Fruit fly (Drosophila melanogaster) whole organism, embryonic: Measurements from ENCODE around the gene CG5541.
A peak's percentile ranks its signal among the peaks of the same experiment; 100 is the strongest.

Experiments
- ATbp ChIP-seq: fragments of 200-800 bp; sonication (Bioruptor generic); optimal IDR thresholded peaks from 2 replicates; lab custom pipeline; 2017; ENCODE audit warnings: missing biosample characterization, mild to moderate bottlenecking, missing genetic modification characterization, missing genetic modification reagents
- CG10267 ChIP-seq: fragments of 200-800 bp; sonication (Bioruptor generic); optimal IDR thresholded peaks from 2 replicates; lab custom pipeline; 2018; ENCODE audit warnings: missing biosample characterization, mild to moderate bottlenecking, missing genetic modification characterization, moderate library complexity
- CG10462 ChIP-seq: fragments of 200-800 bp; sonication (Bioruptor generic); optimal IDR thresholded peaks from 2 replicates; lab custom pipeline; 2016; ENCODE audit warnings: missing biosample characterization, missing genetic modification characterization
- CG11456 ChIP-seq: fragments of 200-800 bp; sonication (Bioruptor generic); IDR thresholded peaks from 3 replicates; pipeline ENCODE4 v1.3.6; 2022; ENCODE audit warnings: missing biosample characterization, missing genetic modification characterization
- CG13424 ChIP-seq: fragments of 200-800 bp; sonication (Bioruptor generic); optimal IDR thresholded peaks from 2 replicates; lab custom pipeline; 2019; ENCODE audit warnings: missing biosample characterization, mild to moderate bottlenecking, missing genetic modification characterization, moderate library complexity
- CG13894 ChIP-seq: fragments of 200-800 bp; sonication (Bioruptor generic); optimal IDR thresholded peaks from 3 replicates; lab custom pipeline; 2018; ENCODE audit warnings: missing biosample characterization, mild to moderate bottlenecking, missing genetic modification characterization, moderate library complexity
- CG1529 ChIP-seq: fragments of 200-800 bp; sonication (Bioruptor generic); optimal IDR thresholded peaks from 3 replicates; lab custom pipeline; 2018; ENCODE audit warnings: missing biosample characterization, missing genetic modification characterization
- CG15696 ChIP-seq: fragments of 200-800 bp; sonication (Bioruptor generic); optimal IDR thresholded peaks from 2 replicates; lab custom pipeline; 2019; ENCODE audit warnings: missing biosample characterization, mild to moderate bottlenecking, missing genetic modification characterization, moderate library complexity
- CG1602 ChIP-seq: fragments of 200-800 bp; sonication (Bioruptor generic); optimal IDR thresholded peaks from 3 replicates; lab custom pipeline; 2016; ENCODE audit warnings: missing biosample characterization, missing genetic modification characterization
- CG17328 ChIP-seq: fragments of 200-800 bp; sonication (Bioruptor generic); IDR thresholded peaks from 2 replicates; pipeline ENCODE4 v1.3.6; 2022; ENCODE audit warnings: missing biosample characterization, missing genetic modification characterization
- CG18764 ChIP-seq: fragments of 200-800 bp; sonication (Bioruptor generic); optimal IDR thresholded peaks from 3 replicates; lab custom pipeline; 2016; ENCODE audit warnings: missing biosample characterization, missing genetic modification characterization
- CG2678 ChIP-seq: fragments of 200-800 bp; sonication (Bioruptor generic); optimal IDR thresholded peaks from 3 replicates; lab custom pipeline; 2019; ENCODE audit warnings: missing biosample characterization, mild to moderate bottlenecking, missing genetic modification characterization, moderate library complexity
- CG30020 ChIP-seq: fragments of 200-800 bp; optimal IDR thresholded peaks from 2 replicates; lab custom pipeline; 2019; ENCODE audit warnings: missing biosample characterization, mild to moderate bottlenecking, missing genetic modification characterization, moderate library complexity
- CG31365 ChIP-seq: fragments of 200-800 bp; sonication (Bioruptor generic); optimal IDR thresholded peaks from 2 replicates; lab custom pipeline; 2018; ENCODE audit warnings: missing biosample characterization, mild to moderate bottlenecking, missing genetic modification characterization
- CG7271 ChIP-seq: fragments of 200-800 bp; sonication (Bioruptor generic); optimal IDR thresholded peaks from 2 replicates; lab custom pipeline; 2018; ENCODE audit warnings: missing biosample characterization, mild to moderate bottlenecking, missing genetic modification characterization, moderate library complexity
- CG7357 ChIP-seq: fragments of 200-800 bp; sonication (Bioruptor generic); IDR thresholded peaks from 3 replicates; pipeline ENCODE4 v1.3.6; 2022; ENCODE audit warnings: missing biosample characterization, missing genetic modification characterization
- CG9215 ChIP-seq: fragments of 200-800 bp; sonication (Bioruptor generic); IDR thresholded peaks from 2 replicates; pipeline ENCODE4 v1.3.6; 2022; ENCODE audit warnings: missing biosample characterization, missing genetic modification characterization
- CG9876 ChIP-seq: fragments of 200-800 bp; sonication (Bioruptor generic); optimal IDR thresholded peaks from 2 replicates; lab custom pipeline; 2016; ENCODE audit warnings: missing biosample characterization, missing genetic modification characterization
- CrebB ChIP-seq: fragments of 200-800 bp; sonication (Bioruptor generic); optimal IDR thresholded peaks from 3 replicates; lab custom pipeline; 2018; ENCODE audit warnings: missing biosample characterization, mild to moderate bottlenecking, missing genetic modification characterization
- Dfd ChIP-seq, 2 experiments: fragments of >200 bp; optimal IDR thresholded peaks; 2 replicates each; lab custom pipeline; 2017; ENCODE audit warnings: missing biosample characterization in 2 of 2, missing genetic modification characterization in 2 of 2
- Doc3 ChIP-seq: fragments of 200-800 bp; sonication (Bioruptor generic); IDR thresholded peaks from 3 replicates; pipeline ENCODE4 v1.3.6; 2022; ENCODE audit warnings: missing biosample characterization, missing genetic modification characterization; ENCODE audit not compliant: partially characterized antibody
- E2f2 ChIP-seq: fragments of 200-800 bp; sonication (Bioruptor generic); IDR thresholded peaks from 2 replicates; pipeline ENCODE4 v1.3.6; 2022; ENCODE audit warnings: missing biosample characterization, missing genetic modification characterization
- Ets97D ChIP-seq: fragments of 200-800 bp; sonication (Bioruptor generic); optimal IDR thresholded peaks from 3 replicates; lab custom pipeline; 2016; ENCODE audit warnings: missing biosample characterization, missing genetic modification characterization
- H15 ChIP-seq: fragments of 200-800 bp; sonication (Bioruptor generic); IDR thresholded peaks from 3 replicates; pipeline ENCODE4 v1.3.6; 2022; ENCODE audit warnings: missing biosample characterization, missing genetic modification characterization
- Myb ChIP-seq: fragments of 200-800 bp; sonication (Bioruptor generic); optimal IDR thresholded peaks from 2 replicates; lab custom pipeline; 2016; ENCODE audit warnings: missing biosample characterization, missing genetic modification characterization
- NfI ChIP-seq: fragments of 200-800 bp; sonication (Bioruptor generic); optimal IDR thresholded peaks from 3 replicates; lab custom pipeline; 2018; ENCODE audit warnings: missing biosample characterization, mild to moderate bottlenecking, missing genetic modification characterization, moderate library complexity
- Optix ChIP-seq: fragments of 200-800 bp; sonication (Bioruptor generic); IDR thresholded peaks from 3 replicates; pipeline ENCODE4 v1.3.6; 2022; ENCODE audit warnings: missing biosample characterization, missing genetic modification characterization
- Usf ChIP-seq: fragments of 200-800 bp; sonication (Bioruptor generic); optimal IDR thresholded peaks from 2 replicates; lab custom pipeline; 2017; ENCODE audit warnings: missing genotype, missing biosample characterization, missing genetic modification characterization
- abd-A ChIP-seq: fragments of 200-800 bp; sonication (Bioruptor generic); optimal IDR thresholded peaks from 3 replicates; lab custom pipeline; 2019; ENCODE audit warnings: missing biosample characterization, mild to moderate bottlenecking, missing genetic modification characterization, moderate library complexity
- ap ChIP-seq: fragments of 200-800 bp; sonication (Bioruptor generic); IDR thresholded peaks from 2 replicates; pipeline ENCODE4 v1.3.6; 2022; ENCODE audit warnings: missing biosample characterization, missing genetic modification characterization
- az2 ChIP-seq: fragments of 200-800 bp; sonication (Bioruptor generic); optimal IDR thresholded peaks from 3 replicates; lab custom pipeline; 2016; ENCODE audit warnings: missing biosample characterization, missing genetic modification characterization
- cas ChIP-seq: fragments of 200-800 bp; sonication (Bioruptor generic); IDR thresholded peaks from 2 replicates; pipeline ENCODE4 v1.3.6; 2022; ENCODE audit warnings: missing biosample characterization, missing genetic modification characterization
- da ChIP-seq: fragments of 200-800 bp; sonication (Bioruptor generic); optimal IDR thresholded peaks from 2 replicates; lab custom pipeline; 2016; ENCODE audit warnings: missing biosample characterization, missing genetic modification characterization
- fd64A ChIP-seq: fragments of 200-800 bp; sonication (Bioruptor generic); optimal IDR thresholded peaks from 3 replicates; lab custom pipeline; 2018; ENCODE audit warnings: missing biosample characterization, mild to moderate bottlenecking, missing genetic modification characterization
- fru ChIP-seq: fragments of >200 bp; optimal IDR thresholded peaks from 2 replicates; lab custom pipeline; 2017
- ftz-f1 ChIP-seq: fragments of 200-800 bp; sonication (Bioruptor generic); optimal IDR thresholded peaks from 2 replicates; lab custom pipeline; 2016; ENCODE audit warnings: missing biosample characterization, missing genetic modification characterization
- hb ChIP-seq: fragments of 200-800 bp; sonication (Bioruptor generic); IDR thresholded peaks from 3 replicates; pipeline ENCODE4 v1.3.6; 2022; ENCODE audit warnings: missing biosample characterization, missing genetic modification characterization; ENCODE audit not compliant: partially characterized antibody
- hkb ChIP-seq, 2 experiments: fragments of 200-800 bp in 1 of 2; fragments of >200 bp in 1 of 2; sonication (Bioruptor generic) in 1 of 2; IDR thresholded peaks in 1 of 2; optimal IDR thresholded peaks in 1 of 2; 2 replicates each; pipeline versions ENCODE4 v1.3.6 to Lab custom; 2017 to 2022; ENCODE audit warnings: missing biosample characterization in 1 of 2, missing genetic modification characterization in 1 of 2
- lab ChIP-seq: fragments of 200-800 bp; sonication (Bioruptor generic); optimal IDR thresholded peaks from 3 replicates; lab custom pipeline; 2017; ENCODE audit warnings: missing biosample characterization, missing genetic modification characterization, mild to moderate bottlenecking, moderate library complexity, missing genetic modification reagents
- nerfin-1 ChIP-seq: fragments of 200-800 bp; sonication (Bioruptor generic); optimal IDR thresholded peaks from 3 replicates; lab custom pipeline; 2019; ENCODE audit warnings: missing biosample characterization, mild to moderate bottlenecking, missing genetic modification characterization, moderate library complexity
- phol ChIP-seq: fragments of 200-800 bp; sonication (Bioruptor generic); optimal IDR thresholded peaks from 3 replicates; lab custom pipeline; 2018; ENCODE audit warnings: missing biosample characterization, mild to moderate bottlenecking, missing genetic modification characterization, moderate library complexity
- prd ChIP-seq, 3 experiments: fragments of >200 bp in 2 of 3; fragments of 200-800 bp in 1 of 3; sonication (Bioruptor generic) in 1 of 3; optimal IDR thresholded peaks in 2 of 3; IDR thresholded peaks in 1 of 3; 2 replicates in 2 of 3; 3 replicates in 1 of 3; pipeline versions ENCODE4 v1.3.6 to Lab custom; 2017 to 2022; ENCODE audit warnings: missing biosample characterization in 1 of 3, missing genetic modification characterization in 1 of 3
- rib ChIP-seq: fragments of 200-800 bp; sonication (Bioruptor generic); IDR thresholded peaks from 2 replicates; pipeline ENCODE4 v1.3.6; 2022; ENCODE audit warnings: missing biosample characterization, missing genetic modification characterization
- stwl ChIP-seq: fragments of 200-800 bp; sonication (Bioruptor generic); optimal IDR thresholded peaks from 3 replicates; lab custom pipeline; 2018; ENCODE audit warnings: missing biosample characterization, mild to moderate bottlenecking, missing genetic modification characterization, moderate library complexity
- tap ChIP-seq: fragments of 200-800 bp; optimal IDR thresholded peaks from 3 replicates; lab custom pipeline; 2019; ENCODE audit warnings: missing biosample characterization, mild to moderate bottlenecking, missing genetic modification characterization, moderate library complexity
- tll ChIP-seq, 2 experiments: fragments of 200-800 bp in 1 of 2; fragments of >200 bp in 1 of 2; sonication (Bioruptor generic) in 1 of 2; optimal IDR thresholded peaks; 2 replicates each; lab custom pipeline; 2017 to 2019; ENCODE audit warnings: missing biosample characterization in 2 of 2, missing genetic modification characterization in 2 of 2, mild to moderate bottlenecking in 1 of 2, moderate library complexity in 1 of 2
- toy ChIP-seq: fragments of 200-800 bp; sonication (Bioruptor generic); IDR thresholded peaks from 2 replicates; pipeline ENCODE4 v1.3.6; 2022; ENCODE audit warnings: missing biosample characterization, missing genetic modification characterization
- usp ChIP-seq: fragments of >200 bp; optimal IDR thresholded peaks from 2 replicates; lab custom pipeline; 2017; ENCODE audit warnings: missing biosample characterization, missing genetic modification characterization
- wek ChIP-seq: fragments of 200-800 bp; sonication (Bioruptor generic); optimal IDR thresholded peaks from 3 replicates; lab custom pipeline; 2018; ENCODE audit warnings: missing biosample characterization, mild to moderate bottlenecking, missing genetic modification characterization, moderate library complexity

CG5541 gene

dm6 chrX:15090371-15090770, 46.4 kb downstream of the CG5541 start (continued):
- TF ChIP-seq Optix (no peak), CrebB (tag; lab: Kevin White, UChicago) (no peak), CG13894 (peak; percentile 7)

- TF ChIP-seq cas (GFP tag; lab: Robert Waterston, UW) (no peak), CG17328 (GFP tag; lab: Robert Waterston, UW) (no peak), abd-A (tag; lab: Kevin White, UChicago) (no peak), Dfd (GFP tag; optimal IDR thresholded peaks at IDR 0.05; lab: Kevin White, UChicago) (no peak), Ets97D (GFP tag; lab: Kevin White, UChicago) (peak; percentile 6), CG9876 (GFP tag; lab: Kevin White, UChicago) (no peak), stwl (peak; percentile 83), CG15696 (tag; lab: Kevin White, UChicago) (peak; percentile 1), az2 (GFP tag; lab: Kevin White, UChicago) (no peak), CG30020 (peak; percentile 22), ftz-f1 (GFP tag; lab: Kevin White, UChicago) (no peak), CG10267 (no peak), hb (GFP tag; lab: Robert Waterston, UW) (no peak), hkb (optimal IDR thresholded peaks at IDR 0.05; lab: Kevin White, UChicago) (no peak), hkb (GFP tag; IDR thresholded peaks at IDR 0.05; lab: Robert Waterston, UW) (no peak), CG1529 (no peak), tap (no peak), Myb (no peak), ap (GFP tag; lab: Robert Waterston, UW) (no peak), CrebB (tag; lab: Kevin White, UChicago) (no peak), CG10462 (no peak), E2f2 (GFP tag; lab: Robert Waterston, UW) (no peak), prd (optimal IDR thresholded peaks at IDR 0.05; lab: Kevin White, UChicago) (no peak), prd (GFP tag; IDR thresholded peaks at IDR 0.05; lab: Robert Waterston, UW) (no peak), CG7357 (GFP tag; lab: Robert Waterston, UW) (no peak), ATbp (no peak), H15 (GFP tag; lab: Robert Waterston, UW) (no peak), CG1602 (GFP tag; lab: Kevin White, UChicago) (no peak), usp (no peak), CG18764 (peak; percentile 96), toy (GFP tag; lab: Robert Waterston, UW) (no peak), tll (GFP tag; optimal IDR thresholded peaks at IDR 0.05; lab: Kevin White, UChicago) (no peak), NfI (GFP tag; lab: Kevin White, UChicago) (no peak), fru (lab: Kevin White, UChicago) (no peak), CG31365 (tag; lab: Kevin White, UChicago) (no peak), Doc3 (no peak), Usf (GFP tag; lab: Kevin White, UChicago) (no peak), CG7271 (peak; percentile 6), da (no peak), nerfin-1 (peak; percentile 1), lab (GFP tag; lab: Kevin White, UChicago) (no peak), phol (tag; lab: Kevin White, UChicago) (peak; percentile 6), fd64A (GFP tag; lab: Kevin White, UChicago) (no peak), CG9215 (GFP tag; lab: Robert Waterston, UW) (no peak), CG13424 (tag; lab: Kevin White, UChicago) (no peak), wek (GFP tag; lab: Kevin White, UChicago) (no peak), CG2678 (no peak), rib (GFP tag; lab: Robert Waterston, UW) (no peak), CG11456 (GFP tag; lab: Robert Waterston, UW) (no peak)
Measured at dm6 chrX:15091159-15091558, 47.2 kb downstream of the CG5541 start.
